Worm (Caenorhabditis elegans): ENCODE data around the gene B0222.11.
A peak's percentile ranks its signal among the peaks of the same experiment; 100 is the strongest.

- TF ChIP-seq lsy-2 (tag; optimal IDR thresholded peaks at IDR 0.05) (no peak), ztf-4 (tag; optimal IDR thresholded peaks at IDR 0.05) (no peak), unc-62 (GFP tag; optimal IDR thresholded peaks at IDR 0.05) (no peak), peb-1 (tag; optimal IDR thresholded peaks at IDR 0.05) (no peak), nhr-77 (tag; optimal IDR thresholded peaks at IDR 0.05) (no peak), nhr-237 (tag; optimal IDR thresholded peaks at IDR 0.05) (no peak), ama-1 (optimal IDR thresholded peaks at IDR 0.05) (peak; percentile 91), zag-1 (tag; optimal IDR thresholded peaks at IDR 0.05) (no peak), mab-5 (tag; optimal IDR thresholded peaks at IDR 0.05) (no peak)
These were observed 2.8 kb downstream of the B0222.11 start, which contains the start of gene col-10 for ce11 chrV:9165073-9165699.
